Worm (Caenorhabditis elegans): ENCODE data around the gene F01F1.2.

ce11 chrIII:5868401-5868800 lies 10.0 kb upstream of the F01F1.2 start, which contains the start of gene eng-1:
- TF ChIP-seq blmp-1 (tag; optimal IDR thresholded peaks at IDR 0.05; ENCODE audit: insufficient read depth) (no peak), skn-1 (tag; optimal IDR thresholded peaks at IDR 0.05) (no peak)
